Worm (Caenorhabditis elegans): ENCODE results near the gene pak-2.

- TF ChIP-seq skn-1 (tag; optimal IDR thresholded peaks at IDR 0.05) (no peak), nhr-28 (tag; optimal IDR thresholded peaks at IDR 0.05) (no peak), fkh-10 (GFP tag; optimal IDR thresholded peaks at IDR 0.05) (no peak), ztf-11 (tag; optimal IDR thresholded peaks at IDR 0.05) (no peak), nfya-1 (tag; optimal IDR thresholded peaks at IDR 0.05; ENCODE audit: insufficient read depth) (no peak), nhr-23 (tag; optimal IDR thresholded peaks at IDR 0.05) (no peak), unc-62 (GFP tag; optimal IDR thresholded peaks at IDR 0.05) (no peak), aly-2 (tag; optimal IDR thresholded peaks at IDR 0.05) (no peak), elt-1 (tag; optimal IDR thresholded peaks at IDR 0.05) (no peak)
These were observed 17.3 kb upstream of the pak-2 start for ce11 chrV:11056484-11056883.

Measured in whole organism, L3 larva.